Worm (Caenorhabditis elegans) whole organism, L2 larva: Measurements from ENCODE around the gene nspc-18.

Source experiments
- C34F6.9 ChIP-seq: fragments of 150-350 bp; optimal IDR thresholded peaks from 2 replicates; lab custom pipeline; 2014; ENCODE audit warnings: missing biosample characterization, missing genetic modification characterization
- F13H6.1 ChIP-seq: sonication (generic microtip); optimal IDR thresholded peaks from 2 replicates; lab custom pipeline; 2016; ENCODE audit warnings: missing genetic modification characterization, missing compliant biosample characterization
- R02D3.7 ChIP-seq: fragments of 150-350 bp; optimal IDR thresholded peaks from 2 replicates; lab custom pipeline; 2014; ENCODE audit warnings: missing biosample characterization, missing genetic modification characterization
- Y55F3AM.14 ChIP-seq: fragments of 200-800 bp; sonication (Bioruptor generic); optimal IDR thresholded peaks from 2 replicates; lab custom pipeline; 2018; ENCODE audit warnings: mild to moderate bottlenecking, missing genetic modification characterization, missing compliant biosample characterization
- alr-1 ChIP-seq: fragments of 150-350 bp; optimal IDR thresholded peaks from 2 replicates; lab custom pipeline; 2014; ENCODE audit warnings: missing biosample characterization, missing genetic modification characterization
- aly-2 ChIP-seq: fragments of 150-350 bp; optimal IDR thresholded peaks from 2 replicates; lab custom pipeline; 2014; ENCODE audit warnings: missing biosample characterization, missing genetic modification characterization
- ama-1 ChIP-seq: fragments of 150-350 bp; optimal IDR thresholded peaks from 2 replicates; lab custom pipeline; 2018; ENCODE audit warnings: inconsistent platforms
- blmp-1 ChIP-seq: sonication (generic microtip); optimal IDR thresholded peaks from 2 replicates; lab custom pipeline; 2017; ENCODE audit warnings: missing genetic modification characterization, mild to moderate bottlenecking, missing compliant biosample characterization, antibody characterized with exemption, moderate library complexity; ENCODE audit not compliant: insufficient read depth
- ceh-16 ChIP-seq: fragments of 150-350 bp; optimal IDR thresholded peaks from 2 replicates; lab custom pipeline; 2014; ENCODE audit warnings: missing biosample characterization, missing genetic modification characterization
- crh-2 ChIP-seq: sonication (generic microtip); optimal IDR thresholded peaks from 2 replicates; lab custom pipeline; 2017; ENCODE audit warnings: missing biosample characterization, missing genetic modification characterization
- dmd-4 ChIP-seq: sonication (generic microtip); optimal IDR thresholded peaks from 2 replicates; lab custom pipeline; 2017; ENCODE audit warnings: missing biosample characterization, missing genetic modification characterization
- egl-27 ChIP-seq: sonication (generic microtip); optimal IDR thresholded peaks from 3 replicates; lab custom pipeline; 2017; ENCODE audit warnings: missing biosample characterization, missing genetic modification reagents, missing genetic modification characterization
- elt-3 ChIP-seq: sonication (generic microtip); optimal IDR thresholded peaks from 2 replicates; lab custom pipeline; 2017; ENCODE audit warnings: missing biosample characterization, missing genetic modification characterization
- fos-1 ChIP-seq: fragments of 150-350 bp; optimal IDR thresholded peaks from 2 replicates; lab custom pipeline; 2014; ENCODE audit warnings: missing biosample characterization, missing genetic modification characterization
- gmeb-1 ChIP-seq: fragments of 150-350 bp; optimal IDR thresholded peaks from 2 replicates; lab custom pipeline; 2014; ENCODE audit warnings: missing biosample characterization, missing genetic modification characterization
- lin-11 ChIP-seq: fragments of 150-350 bp; sonication (generic microtip); optimal IDR thresholded peaks from 2 replicates; lab custom pipeline; 2014; ENCODE audit warnings: missing biosample characterization, missing genetic modification characterization, inconsistent platforms, mixed read lengths
- lin-13 ChIP-seq: fragments of 150-350 bp; optimal IDR thresholded peaks from 2 replicates; lab custom pipeline; 2014; ENCODE audit warnings: missing biosample characterization, missing genetic modification reagents, missing genetic modification characterization
- lsy-2 ChIP-seq, 2 experiments: fragments of 150-350 bp in 1 of 2; sonication (generic microtip) in 1 of 2; optimal IDR thresholded peaks; 2 replicates each; lab custom pipeline; 2014 to 2017; ENCODE audit warnings: missing biosample characterization in 2 of 2, missing genetic modification characterization in 2 of 2
- mab-5 ChIP-seq: fragments of 150-350 bp; optimal IDR thresholded peaks from 2 replicates; lab custom pipeline; 2014; ENCODE audit warnings: missing biosample characterization, missing genetic modification characterization
- mbf-1 ChIP-seq: sonication (generic microtip); optimal IDR thresholded peaks from 2 replicates; lab custom pipeline; 2017; ENCODE audit warnings: missing biosample characterization, missing genetic modification characterization
- mdl-1 ChIP-seq, 2 experiments: fragments of 150-350 bp in 1 of 2; sonication (generic microtip) in 1 of 2; optimal IDR thresholded peaks; 2 replicates each; lab custom pipeline; 2017; ENCODE audit warnings: missing biosample characterization in 2 of 2, missing genetic modification characterization in 2 of 2
- nhr-11 ChIP-seq: fragments of 150-350 bp; optimal IDR thresholded peaks from 2 replicates; lab custom pipeline; 2014; ENCODE audit warnings: missing biosample characterization, missing genetic modification characterization
- nhr-12 ChIP-seq: fragments of 150-350 bp; optimal IDR thresholded peaks from 2 replicates; lab custom pipeline; 2014; ENCODE audit warnings: missing biosample characterization, missing genetic modification characterization
- nhr-129 ChIP-seq: fragments of 150-350 bp; optimal IDR thresholded peaks from 2 replicates; lab custom pipeline; 2014; ENCODE audit warnings: missing biosample characterization, missing genetic modification characterization
- nhr-21 ChIP-seq: fragments of 150-350 bp; optimal IDR thresholded peaks from 2 replicates; lab custom pipeline; 2014; ENCODE audit warnings: missing biosample characterization, missing genetic modification characterization
- nhr-23 ChIP-seq: fragments of 150-350 bp; optimal IDR thresholded peaks from 2 replicates; lab custom pipeline; 2014; ENCODE audit warnings: missing biosample characterization, missing genetic modification reagents, missing genetic modification characterization
- nhr-25 ChIP-seq: fragments of 150-350 bp; sonication (generic microtip); optimal IDR thresholded peaks from 3 replicates; lab custom pipeline; 2014; ENCODE audit warnings: missing biosample characterization, missing genetic modification characterization
- nhr-6 ChIP-seq: fragments of 150-350 bp; optimal IDR thresholded peaks from 2 replicates; lab custom pipeline; 2014; ENCODE audit warnings: missing biosample characterization, missing genetic modification characterization
- nhr-77 ChIP-seq: fragments of 150-350 bp; optimal IDR thresholded peaks from 2 replicates; lab custom pipeline; 2014; ENCODE audit warnings: missing biosample characterization, missing genetic modification characterization
- peb-1 ChIP-seq: fragments of 150-350 bp; optimal IDR thresholded peaks from 2 replicates; lab custom pipeline; 2014; ENCODE audit warnings: missing biosample characterization, missing genetic modification characterization
- sem-4 ChIP-seq: fragments of 150-350 bp; optimal IDR thresholded peaks from 2 replicates; lab custom pipeline; 2014; ENCODE audit warnings: missing biosample characterization, missing genetic modification reagents, missing genetic modification characterization
- skn-1 ChIP-seq: sonication (generic microtip); optimal IDR thresholded peaks from 2 replicates; lab custom pipeline; 2017; ENCODE audit warnings: missing biosample characterization, missing genetic modification characterization
- sma-3 ChIP-seq: sonication (generic microtip); optimal IDR thresholded peaks from 2 replicates; lab custom pipeline; 2016; ENCODE audit warnings: missing genetic modification reagents, missing genetic modification characterization, missing compliant biosample characterization
- sma-9 ChIP-seq, 2 experiments: fragments of 150-350 bp in 1 of 2; sonication (generic microtip) in 1 of 2; optimal IDR thresholded peaks; 2 replicates each; lab custom pipeline; 2014 to 2016; ENCODE audit warnings: missing genetic modification characterization in 2 of 2, mild to moderate bottlenecking in 1 of 2, missing biosample characterization in 1 of 2, missing compliant biosample characterization in 1 of 2, missing genetic modification reagents in 1 of 2, moderate library complexity in 1 of 2
- snpc-4 ChIP-seq: fragments of 150-350 bp; optimal IDR thresholded peaks from 2 replicates; lab custom pipeline; 2014; ENCODE audit warnings: missing biosample characterization, missing genetic modification characterization
- unc-55 ChIP-seq: fragments of 150-350 bp; sonication (generic microtip); optimal IDR thresholded peaks from 3 replicates; lab custom pipeline; 2014; ENCODE audit warnings: missing biosample characterization, missing genetic modification reagents, missing genetic modification characterization
- unc-62 ChIP-seq: fragments of 150-350 bp; optimal IDR thresholded peaks from 2 replicates; lab custom pipeline; 2014; ENCODE audit warnings: missing biosample characterization, missing genetic modification reagents, missing genetic modification characterization
- ztf-1 ChIP-seq: fragments of 200-800 bp; sonication (Bioruptor generic); conservative IDR thresholded peaks from 2 replicates; pipeline ENCODE4 v1.3.6; 2022; ENCODE audit warnings: missing genetic modification characterization, missing compliant biosample characterization

The nspc-18 gene

DNA sequence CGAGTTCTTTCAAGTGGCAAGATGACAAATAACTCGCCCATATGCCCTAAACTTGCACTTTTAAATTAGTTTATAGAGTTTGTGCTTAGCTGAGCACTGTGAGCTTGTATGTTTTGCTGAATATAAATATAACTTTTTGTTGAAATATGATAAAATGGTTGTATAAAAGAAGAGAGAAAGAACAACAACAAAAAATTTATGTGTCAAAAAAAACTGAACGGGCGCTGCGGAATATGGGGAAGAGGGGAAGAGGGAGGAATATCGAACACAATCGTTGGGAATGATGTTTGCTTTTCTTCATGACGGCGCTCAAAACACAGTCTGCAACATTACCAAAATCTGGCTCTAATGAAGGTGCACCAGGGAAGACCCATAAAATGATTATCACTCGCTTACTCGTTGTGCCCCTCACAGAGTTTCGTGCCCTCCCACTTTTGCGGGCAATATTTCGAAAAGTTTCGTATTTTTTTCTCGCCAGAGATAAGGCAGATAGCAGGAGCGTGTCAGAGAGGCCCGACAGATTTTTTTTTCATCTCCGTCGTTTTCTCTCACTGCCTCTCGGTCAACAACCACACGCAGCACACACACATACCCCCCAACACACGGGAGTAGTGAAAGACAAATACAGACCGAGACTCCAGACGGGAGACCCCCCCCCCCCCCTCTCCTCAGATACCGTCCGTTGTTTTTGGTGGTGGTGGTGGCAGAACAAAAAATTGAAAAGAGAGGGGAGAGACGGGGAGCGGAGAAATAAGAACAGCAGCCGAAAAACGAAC, 21.7 kb downstream of the nspc-18 start:
- TF ChIP-seq gmeb-1 (tag; lab: Kevin White, UChicago) (peak; percentile 51), F13H6.1 (tag; lab: Kevin White, UChicago) (peak; percentile 84), skn-1 (tag; lab: Kevin White, UChicago) (no peak), nhr-6 (no peak), sma-3 (GFP tag; lab: Kevin White, UChicago) (peak; percentile 24), alr-1 (tag; lab: Kevin White, UChicago) (no peak), elt-3 (tag; lab: Kevin White, UChicago) (no peak), lsy-2 (tag; optimal IDR thresholded peaks at IDR 0.05; lab: Kevin White, UChicago) (peak in 1 of 2 experiments; percentile 30), ama-1 (lab: Kevin White, UChicago) (no peak), mdl-1 (tag; optimal IDR thresholded peaks at IDR 0.05; lab: Kevin White, UChicago) (no peak), nhr-129 (tag; lab: Kevin White, UChicago) (peak; percentile 66), snpc-4 (tag; lab: Kevin White, UChicago) (no peak), C34F6.9 (peak; percentile 61), nhr-77 (tag; lab: Kevin White, UChicago) (no peak), crh-2 (tag; lab: Kevin White, UChicago) (peak; percentile 20), ztf-1 (GFP tag; lab: Robert Waterston, UW) (no peak), sma-9 (GFP tag; optimal IDR thresholded peaks at IDR 0.05; lab: Kevin White, UChicago) (peak; percentile 83), sma-9 (tag; optimal IDR thresholded peaks at IDR 0.05; lab: Kevin White, UChicago) (peak; percentile 5), unc-55 (GFP tag; lab: Kevin White, UChicago) (no peak), sem-4 (tag; lab: Kevin White, UChicago) (no peak), egl-27 (tag; lab: Kevin White, UChicago) (peak; percentile 43), fos-1 (peak; percentile 92), blmp-1 (tag; lab: Kevin White, UChicago) (peak; percentile 44), mbf-1 (tag; lab: Kevin White, UChicago) (no peak), nhr-25 (tag; lab: Kevin White, UChicago) (peak; percentile 62), aly-2 (tag; lab: Kevin White, UChicago) (no peak), dmd-4 (no peak), Y55F3AM.14 (GFP tag; lab: Kevin White, UChicago) (no peak)

ce11 chrX:14504551-14504902, 22.9 kb downstream of the nspc-18 start:
- TF ChIP-seq sma-9 (GFP tag; optimal IDR thresholded peaks at IDR 0.05; lab: Kevin White, UChicago), result peak; percentile 60
- TF ChIP-seq sma-9 (tag; optimal IDR thresholded peaks at IDR 0.05; lab: Kevin White, UChicago), result no peak
- no peak for TF ChIP-seq crh-2 (tag; lab: Kevin White, UChicago)
- no peak for TF ChIP-seq snpc-4 (tag; lab: Kevin White, UChicago)
- peak; percentile 11 for TF ChIP-seq Y55F3AM.14 (GFP tag; lab: Kevin White, UChicago)
- TF ChIP-seq fos-1, result peak; percentile 13
- TF ChIP-seq gmeb-1 (tag; lab: Kevin White, UChicago), result no peak
- no peak for TF ChIP-seq nhr-21
- TF ChIP-seq nhr-12 (tag; lab: Kevin White, UChicago), result no peak
- TF ChIP-seq mab-5 (tag; lab: Kevin White, UChicago), result no peak
- no peak for TF ChIP-seq nhr-6

- TF ChIP-seq R02D3.7, result no peak
- no peak for TF ChIP-seq nhr-6
- no peak for TF ChIP-seq mdl-1 (tag; optimal IDR thresholded peaks at IDR 0.05; lab: Kevin White, UChicago)
- TF ChIP-seq unc-62 (GFP tag; lab: Kevin White, UChicago), result no peak
- TF ChIP-seq peb-1 (tag; lab: Kevin White, UChicago), result no peak
- TF ChIP-seq aly-2 (tag; lab: Kevin White, UChicago), result no peak
- TF ChIP-seq dmd-4, result no peak
- peak; percentile 39 for TF ChIP-seq fos-1
- TF ChIP-seq sma-3 (GFP tag; lab: Kevin White, UChicago), result no peak
- TF ChIP-seq C34F6.9, result no peak
- peak; percentile 71 for TF ChIP-seq ceh-16 (tag; lab: Kevin White, UChicago)
- no peak for TF ChIP-seq mbf-1 (tag; lab: Kevin White, UChicago)
- no peak for TF ChIP-seq alr-1 (tag; lab: Kevin White, UChicago)
- TF ChIP-seq nhr-23 (tag; lab: Kevin White, UChicago), result no peak
- TF ChIP-seq F13H6.1 (tag; lab: Kevin White, UChicago), result peak; percentile 27
- TF ChIP-seq sma-9 (GFP tag; optimal IDR thresholded peaks at IDR 0.05; lab: Kevin White, UChicago), result peak; percentile 6
- TF ChIP-seq sma-9 (tag; optimal IDR thresholded peaks at IDR 0.05; lab: Kevin White, UChicago), result no peak
- TF ChIP-seq gmeb-1 (tag; lab: Kevin White, UChicago), result no peak
- no peak for TF ChIP-seq unc-55 (GFP tag; lab: Kevin White, UChicago)
- TF ChIP-seq lin-11 (tag; lab: Kevin White, UChicago), result no peak
- no peak for TF ChIP-seq nhr-25 (tag; lab: Kevin White, UChicago)
- TF ChIP-seq mab-5 (tag; lab: Kevin White, UChicago), result no peak
- TF ChIP-seq lin-13 (GFP tag; lab: Kevin White, UChicago), result no peak
- no peak for TF ChIP-seq nhr-11 (tag; lab: Kevin White, UChicago)
Measured at ce11 chrX:14503800-14504550, 23.5 kb downstream of the nspc-18 start, which contains the start of gene M163.1. M163.1 (minus strand) TSS chrX:14503824.
